Worm (Caenorhabditis elegans): ENCODE results near the gene F40F8.4.

DNA sequence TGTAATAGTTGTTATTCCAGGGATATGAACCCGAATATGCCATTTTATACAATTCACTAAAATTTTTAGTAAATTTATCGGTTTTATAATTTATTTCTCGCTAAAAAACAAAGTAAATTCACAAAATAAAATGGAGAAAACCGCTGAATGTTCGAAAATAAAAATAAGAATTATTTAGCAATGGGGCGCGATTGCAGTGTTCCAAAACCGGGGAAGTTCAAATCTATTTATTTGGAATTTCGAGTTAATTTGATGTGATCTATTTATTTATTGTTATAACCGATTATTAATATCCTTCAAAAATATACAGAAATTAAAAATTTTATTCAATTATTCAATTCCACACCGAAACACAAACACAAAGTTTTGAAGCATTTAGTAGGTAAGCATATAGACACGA is 7.5 kb downstream of the F40F8.4 start, which contains the start of gene F40F8.11:
- TF ChIP-seq ets-4 (tag; optimal IDR thresholded peaks at IDR 0.05) (no peak), pha-4 (tag; optimal IDR thresholded peaks at IDR 0.05) (no peak), C38D4.7 (GFP tag; optimal IDR thresholded peaks at IDR 0.05) (no peak), unc-42 (tag; optimal IDR thresholded peaks at IDR 0.05) (peak; percentile 4), ztf-16 (tag; optimal IDR thresholded peaks at IDR 0.05) (no peak), fkh-10 (GFP tag; optimal IDR thresholded peaks at IDR 0.05) (no peak), pax-1 (tag; optimal IDR thresholded peaks at IDR 0.05) (no peak), ceh-45 (GFP tag; IDR thresholded peaks at IDR 0.05) (no peak), pqm-1 (tag; optimal IDR thresholded peaks at IDR 0.05) (no peak), pros-1 (tag; optimal IDR thresholded peaks at IDR 0.05) (no peak), F13H6.1 (tag; optimal IDR thresholded peaks at IDR 0.05) (no peak), hlh-30 (tag; optimal IDR thresholded peaks at IDR 0.05; ENCODE audit: insufficient read depth) (no peak), sox-2 (GFP tag; IDR thresholded peaks at IDR 0.05) (no peak)
